Fruit fly (Drosophila melanogaster) whole organism, adult: ENCODE results near the gene Hr4.

Source experiments
- CG11617 ChIP-seq: fragments of 200-800 bp; sonication (Bioruptor generic); optimal IDR thresholded peaks from 2 replicates; lab custom pipeline; 2017; ENCODE audit warnings: mild to moderate bottlenecking, missing biosample characterization, missing genetic modification reagents, missing genetic modification characterization
- CG12768 ChIP-seq: fragments of 200-800 bp; sonication (Bioruptor generic); optimal IDR thresholded peaks from 2 replicates; lab custom pipeline; 2017; ENCODE audit warnings: missing biosample characterization, missing genetic modification characterization, mild to moderate bottlenecking, moderate library complexity, missing genetic modification reagents
- CG14711 ChIP-seq: fragments of 200-800 bp; sonication (Bioruptor generic); optimal IDR thresholded peaks from 2 replicates; lab custom pipeline; 2018; ENCODE audit warnings: missing biosample characterization, mild to moderate bottlenecking, missing genetic modification characterization, moderate library complexity
- CG1620 ChIP-seq: fragments of 200-800 bp; sonication (Bioruptor generic); optimal IDR thresholded peaks from 2 replicates; lab custom pipeline; 2016; ENCODE audit warnings: missing biosample characterization, missing genetic modification characterization
- CG33017 ChIP-seq: fragments of 200-800 bp; sonication (Bioruptor generic); optimal IDR thresholded peaks from 2 replicates; lab custom pipeline; 2018; ENCODE audit warnings: missing biosample characterization, mild to moderate bottlenecking, missing genetic modification characterization, moderate library complexity
- CG5204 ChIP-seq: fragments of 200-800 bp; sonication (Bioruptor generic); optimal IDR thresholded peaks from 2 replicates; lab custom pipeline; 2016; ENCODE audit warnings: missing biosample characterization, missing genetic modification characterization
- CG7045 ChIP-seq: fragments of 200-800 bp; sonication (Bioruptor generic); optimal IDR thresholded peaks from 2 replicates; lab custom pipeline; 2017; ENCODE audit warnings: missing biosample characterization, mild to moderate bottlenecking, missing genetic modification characterization
- CG7101 ChIP-seq: fragments of 200-800 bp; sonication (Bioruptor generic); optimal IDR thresholded peaks from 2 replicates; lab custom pipeline; 2018; ENCODE audit warnings: missing biosample characterization, mild to moderate bottlenecking, missing genetic modification characterization, moderate library complexity
- Clk ChIP-seq: fragments of 200-800 bp; sonication (Bioruptor generic); optimal IDR thresholded peaks from 2 replicates; lab custom pipeline; 2017; ENCODE audit warnings: missing biosample characterization, missing genetic modification characterization
- Crg-1 ChIP-seq: fragments of 200-800 bp; sonication (Bioruptor generic); optimal IDR thresholded peaks from 2 replicates; lab custom pipeline; 2016; ENCODE audit warnings: missing biosample characterization, missing genetic modification characterization
- Hr96 ChIP-seq: fragments of 200-800 bp; sonication (Bioruptor generic); optimal IDR thresholded peaks from 2 replicates; lab custom pipeline; 2016; ENCODE audit warnings: missing biosample characterization, missing genetic modification characterization
- Mnt ChIP-seq: fragments of 200-800 bp; sonication (Bioruptor generic); optimal IDR thresholded peaks from 2 replicates; lab custom pipeline; 2016; ENCODE audit warnings: missing biosample characterization, mild to moderate bottlenecking, missing genetic modification characterization
- bab1 ChIP-seq: fragments of 200-800 bp; sonication (Bioruptor generic); optimal IDR thresholded peaks from 3 replicates; lab custom pipeline; 2019; ENCODE audit warnings: missing biosample characterization, mild to moderate bottlenecking, missing genetic modification characterization, moderate library complexity
- cic ChIP-seq: fragments of 200-800 bp; sonication (Bioruptor generic); optimal IDR thresholded peaks from 2 replicates; lab custom pipeline; 2017; ENCODE audit warnings: missing biosample characterization, mild to moderate bottlenecking, missing genetic modification characterization, moderate library complexity
- cnc ChIP-seq, 2 experiments: fragments of >200 bp; optimal IDR thresholded peaks; 2 replicates each; lab custom pipeline; 2017
- kay ChIP-seq: fragments of 200-800 bp; sonication (Bioruptor generic); peaks from one replicate; lab custom pipeline; 2016; ENCODE audit warnings: missing biosample characterization, missing genetic modification characterization, borderline replicate concordance
- ovo ChIP-seq: fragments of 200-800 bp; sonication (Bioruptor generic); optimal IDR thresholded peaks from 2 replicates; lab custom pipeline; 2016; ENCODE audit warnings: missing biosample characterization, missing genetic modification characterization
- pad ChIP-seq: fragments of 200-800 bp; sonication (Bioruptor generic); optimal IDR thresholded peaks from 3 replicates; lab custom pipeline; 2017; ENCODE audit warnings: missing biosample characterization, missing genetic modification characterization, mild to moderate bottlenecking, moderate library complexity, missing genetic modification reagents
- tj ChIP-seq: fragments of 200-800 bp; sonication (Bioruptor generic); optimal IDR thresholded peaks from 3 replicates; lab custom pipeline; 2017; ENCODE audit warnings: missing biosample characterization, mild to moderate bottlenecking, missing genetic modification characterization, moderate library complexity
- toe ChIP-seq: fragments of 200-800 bp; sonication (Bioruptor generic); optimal IDR thresholded peaks from 2 replicates; lab custom pipeline; 2016; ENCODE audit warnings: missing biosample characterization, missing genetic modification characterization

Gene Hr4

DNA sequence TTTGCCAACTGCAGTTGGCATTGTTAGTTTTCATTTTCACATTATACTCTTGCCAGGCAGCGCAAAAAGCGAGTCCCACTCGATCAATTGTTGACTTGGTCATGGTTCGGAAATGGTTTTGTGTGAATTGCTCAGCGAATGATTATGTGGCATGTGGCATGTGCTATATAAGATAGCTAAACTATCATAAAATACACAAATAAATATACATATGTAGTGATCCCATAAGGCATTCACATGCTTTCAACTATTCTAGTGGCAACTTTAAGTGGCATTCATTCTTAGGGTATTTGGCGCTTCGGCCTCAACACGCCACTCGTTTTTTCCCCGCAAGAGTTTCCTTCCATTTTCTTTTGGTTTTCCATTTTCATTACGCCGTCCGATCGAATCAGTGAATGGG is 37.3 kb downstream of the Hr4 start:
- TF ChIP-seq CG33017 (tag; lab: Kevin White, UChicago) (no peak), CG14711 (tag; lab: Kevin White, UChicago) (no peak), tj (GFP tag; lab: Kevin White, UChicago) (no peak), kay (GFP tag; lab: Kevin White, UChicago) (no peak), ovo (GFP tag; lab: Kevin White, UChicago) (no peak), toe (GFP tag; lab: Kevin White, UChicago) (no peak), bab1 (GFP tag; lab: Kevin White, UChicago) (no peak), cnc (optimal IDR thresholded peaks at IDR 0.05; lab: Kevin White, UChicago) (no peak), CG12768 (GFP tag; lab: Kevin White, UChicago) (no peak), CG1620 (GFP tag; lab: Kevin White, UChicago) (no peak), CG7101 (no peak), Crg-1 (GFP tag; lab: Kevin White, UChicago) (no peak), Mnt (GFP tag; lab: Kevin White, UChicago) (no peak), Hr96 (GFP tag; lab: Kevin White, UChicago) (no peak), Clk (GFP tag; lab: Kevin White, UChicago) (no peak), cic (no peak)

DNA sequence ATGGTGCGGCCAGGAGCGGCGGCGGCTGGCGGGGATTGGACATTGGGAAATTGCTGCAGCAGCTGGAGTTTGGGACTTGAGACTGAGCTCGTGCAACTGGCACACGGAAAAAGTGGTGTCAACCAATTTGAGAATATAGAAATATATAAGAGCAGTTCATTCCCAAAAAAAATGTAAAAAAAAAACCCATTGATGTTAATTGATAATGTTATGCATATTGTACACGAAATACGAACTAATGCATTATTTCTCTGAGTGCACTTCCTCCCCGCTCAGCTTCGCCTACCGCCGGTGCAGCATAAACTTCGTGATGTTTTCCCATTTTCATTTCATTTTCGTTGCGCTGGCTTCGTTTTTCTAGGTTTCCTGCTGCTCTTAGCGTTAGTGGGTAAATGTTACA is 37.9 kb downstream of the Hr4 start:
- TF ChIP-seq CG12768 (GFP tag; lab: Kevin White, UChicago) (no peak), ovo (GFP tag; lab: Kevin White, UChicago) (no peak), Crg-1 (GFP tag; lab: Kevin White, UChicago) (no peak), CG14711 (tag; lab: Kevin White, UChicago) (no peak), cic (no peak), CG11617 (GFP tag; lab: Kevin White, UChicago) (no peak), Mnt (GFP tag; lab: Kevin White, UChicago) (no peak), CG33017 (tag; lab: Kevin White, UChicago) (no peak), cnc (optimal IDR thresholded peaks at IDR 0.05; lab: Kevin White, UChicago) (no peak)

DNA sequence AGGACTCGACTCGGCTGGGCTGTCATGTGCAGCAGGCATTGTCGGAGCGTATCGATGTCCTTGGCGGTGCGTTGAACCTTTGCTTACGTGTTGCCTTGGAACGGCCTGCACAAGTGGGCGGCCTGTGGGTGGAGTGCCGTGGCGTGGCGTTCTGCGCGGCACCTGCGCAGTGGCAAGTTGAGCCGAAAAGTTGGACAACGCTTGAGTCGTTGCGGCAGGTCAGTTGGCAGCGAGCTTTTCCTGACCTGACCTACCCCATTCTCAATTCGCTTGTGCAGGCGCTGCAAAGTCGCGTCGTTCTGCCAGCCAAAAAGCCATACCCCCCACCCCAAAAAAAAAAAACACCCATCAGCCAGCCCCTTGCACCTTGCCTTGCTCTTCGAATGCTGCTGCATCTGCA is 40.0 kb downstream of the Hr4 start:
- TF ChIP-seq Mnt (GFP tag; lab: Kevin White, UChicago) (no peak), toe (GFP tag; lab: Kevin White, UChicago) (no peak), bab1 (GFP tag; lab: Kevin White, UChicago) (no peak), ovo (GFP tag; lab: Kevin White, UChicago) (no peak), CG12768 (GFP tag; lab: Kevin White, UChicago) (no peak), CG7101 (no peak), tj (GFP tag; lab: Kevin White, UChicago) (no peak), pad (GFP tag; lab: Kevin White, UChicago) (no peak), Clk (GFP tag; lab: Kevin White, UChicago) (no peak), CG14711 (tag; lab: Kevin White, UChicago) (no peak), CG1620 (GFP tag; lab: Kevin White, UChicago) (no peak), kay (GFP tag; lab: Kevin White, UChicago) (no peak), CG33017 (tag; lab: Kevin White, UChicago) (no peak), cic (no peak), CG11617 (GFP tag; lab: Kevin White, UChicago) (no peak), Crg-1 (GFP tag; lab: Kevin White, UChicago) (no peak), CG5204 (GFP tag; lab: Kevin White, UChicago) (no peak)

DNA sequence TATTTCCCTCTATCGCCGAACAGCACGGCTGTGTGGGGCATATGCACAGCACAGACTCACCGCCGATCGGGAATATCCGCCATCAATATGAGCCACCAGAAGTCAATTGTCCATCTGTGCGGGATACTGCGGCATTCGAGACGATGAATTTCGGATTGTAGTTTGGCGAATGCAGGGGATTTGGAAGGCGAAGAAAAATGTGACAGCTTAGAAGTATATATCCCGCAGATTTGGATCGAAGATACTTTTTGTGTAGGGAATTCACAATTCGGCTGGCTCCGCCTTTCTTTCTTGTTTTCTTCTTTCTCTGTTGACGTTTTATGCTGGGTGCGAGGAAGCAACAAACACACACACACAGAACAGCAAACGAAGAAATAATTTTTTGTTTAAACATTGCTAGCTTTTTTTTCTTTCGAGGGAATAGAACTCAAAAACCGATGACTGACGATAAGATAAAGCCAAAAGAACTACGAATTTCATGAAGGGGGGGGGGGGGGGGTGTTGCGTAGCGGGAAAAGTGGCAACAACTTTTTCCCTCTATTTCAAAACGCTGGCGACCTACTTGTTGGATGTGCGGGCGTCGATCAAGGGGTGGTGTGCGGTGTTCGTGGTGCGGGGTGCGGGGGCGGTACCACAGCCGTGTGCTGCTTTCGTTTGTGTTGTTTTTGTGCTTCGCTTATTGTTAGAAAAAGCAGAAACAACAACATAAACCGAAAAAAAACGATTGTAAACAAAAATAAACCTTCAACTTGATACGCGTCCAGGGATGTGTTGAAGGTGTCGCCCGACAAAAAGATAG is 42.6 kb downstream of the Hr4 start:
- TF ChIP-seq cic (no peak), bab1 (GFP tag; lab: Kevin White, UChicago) (no peak), CG14711 (tag; lab: Kevin White, UChicago) (no peak), pad (GFP tag; lab: Kevin White, UChicago) (no peak), CG1620 (GFP tag; lab: Kevin White, UChicago) (no peak), tj (GFP tag; lab: Kevin White, UChicago) (no peak), Mnt (GFP tag; lab: Kevin White, UChicago) (no peak), ovo (GFP tag; lab: Kevin White, UChicago) (no peak), Clk (GFP tag; lab: Kevin White, UChicago) (no peak), Hr96 (GFP tag; lab: Kevin White, UChicago) (no peak)

DNA sequence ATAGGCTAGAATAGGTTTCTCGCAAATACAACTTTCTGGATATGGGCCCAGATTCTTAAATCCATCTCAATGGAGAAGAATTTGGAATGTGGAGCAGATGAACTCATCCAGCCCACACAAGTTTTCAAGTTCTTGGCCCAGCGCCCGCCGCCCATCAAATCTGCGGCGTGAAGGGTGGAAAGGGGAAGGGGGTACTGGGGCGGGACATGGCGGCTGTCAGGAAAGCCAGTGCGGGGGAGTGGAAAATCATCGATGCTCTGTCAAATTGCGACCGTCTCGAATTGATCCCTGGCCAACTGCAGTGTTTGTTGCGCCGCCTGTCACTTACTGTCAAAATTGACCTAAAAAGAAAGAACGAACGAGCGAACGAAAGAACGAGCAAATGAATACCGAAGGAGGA is 43.8 kb downstream of the Hr4 start:
- no peak for TF ChIP-seq toe (GFP tag; lab: Kevin White, UChicago)
- no peak for TF ChIP-seq Hr96 (GFP tag; lab: Kevin White, UChicago)

DNA sequence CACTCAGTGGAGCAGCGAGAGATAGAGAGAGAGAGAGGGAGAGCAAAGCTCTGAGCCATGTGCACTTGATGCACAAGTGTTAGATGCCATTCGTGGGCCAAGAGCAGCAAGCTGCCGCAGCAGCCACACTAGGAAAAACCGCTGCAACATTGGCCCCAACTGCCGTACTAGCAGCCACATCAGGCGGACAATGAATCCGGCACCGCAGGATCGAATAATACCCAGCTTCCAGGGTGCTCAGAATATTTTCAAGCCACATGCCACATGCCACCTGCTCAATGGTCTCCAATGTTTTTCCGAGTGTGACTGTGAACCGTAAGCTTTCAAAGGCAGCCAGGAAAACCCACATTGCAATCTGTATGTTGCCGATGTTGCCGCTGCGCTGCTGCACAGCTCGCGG is 46.9 kb downstream of the Hr4 start:
- TF ChIP-seq CG12768 (GFP tag; lab: Kevin White, UChicago) (no peak), bab1 (GFP tag; lab: Kevin White, UChicago) (no peak), kay (GFP tag; lab: Kevin White, UChicago) (no peak), CG7045 (no peak), CG33017 (tag; lab: Kevin White, UChicago) (no peak), Crg-1 (GFP tag; lab: Kevin White, UChicago) (no peak), CG7101 (no peak), CG11617 (GFP tag; lab: Kevin White, UChicago) (no peak), ovo (GFP tag; lab: Kevin White, UChicago) (no peak)
